Worm (Caenorhabditis elegans): ENCODE measurements around the gene C06C6.8.

Gene C06C6.8

DNA sequence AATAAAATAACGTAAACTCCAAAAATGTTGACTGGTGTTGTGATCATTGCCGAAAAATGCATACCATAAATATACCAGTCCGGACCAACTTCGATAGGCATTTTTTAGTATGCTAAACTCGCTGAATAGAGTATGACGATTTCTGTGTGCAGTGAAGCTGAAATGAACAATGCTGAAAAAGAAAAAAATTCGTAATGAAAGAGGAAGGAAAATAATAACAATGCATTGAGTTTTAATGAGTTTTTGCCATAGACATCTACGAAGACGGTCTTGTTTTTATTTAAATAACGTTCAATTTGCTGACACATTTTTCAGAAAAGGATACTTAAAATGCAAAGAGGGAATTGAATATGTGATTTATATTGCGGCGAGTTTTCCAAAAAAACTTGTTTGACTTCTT lies 29.4 kb upstream of the C06C6.8 start, which contains the start of gene sri-1:
TSS of gene sri-1 (minus strand) at position 101 of the 400 bp plus-strand sequence.
- TF ChIP-seq pes-1 (GFP tag; IDR thresholded peaks at IDR 0.05), result no peak
- no peak for TF ChIP-seq hmg-4 (GFP tag; optimal IDR thresholded peaks at IDR 0.05)

DNA sequence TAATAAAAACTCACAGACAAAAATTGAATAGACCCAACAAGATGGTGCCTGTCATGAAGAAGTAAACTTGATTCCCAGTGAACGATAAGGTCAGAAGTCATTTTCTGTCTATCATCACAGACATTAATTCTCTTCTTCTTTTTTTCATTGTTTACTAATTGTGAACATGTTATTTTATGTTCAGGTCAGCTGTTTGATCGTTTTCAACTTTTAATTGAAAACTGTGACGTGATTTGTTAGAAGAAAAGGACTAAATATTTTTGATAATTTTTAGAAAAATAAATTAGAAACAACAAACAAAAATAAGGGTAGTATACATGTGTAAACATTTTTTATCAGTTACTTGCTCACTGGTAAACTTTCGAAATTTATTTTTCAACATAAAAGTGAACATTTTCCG lies 27.3 kb upstream of the C06C6.8 start, which contains the start of gene F36G9.7:
TSS of gene F36G9.7 (minus strand) at position 101 of the 400 bp plus-strand sequence.
- no peak for TF ChIP-seq sea-1 (GFP tag; conservative IDR thresholded peaks at IDR 0.05)
- no peak for TF ChIP-seq scrt-1 (GFP tag; IDR thresholded peaks at IDR 0.05)
- no peak for TF ChIP-seq aly-1 (tag; optimal IDR thresholded peaks at IDR 0.05)
- TF ChIP-seq hmbx-1 (tag; optimal IDR thresholded peaks at IDR 0.05), result no peak
- TF ChIP-seq F13C5.2 (tag; optimal IDR thresholded peaks at IDR 0.05), result no peak
- TF ChIP-seq hnd-1 (tag; optimal IDR thresholded peaks at IDR 0.05), result no peak
- TF ChIP-seq tbx-37 (GFP tag; conservative IDR thresholded peaks at IDR 0.05), result no peak
- TF ChIP-seq B0310.2 (tag; optimal IDR thresholded peaks at IDR 0.05), result no peak
- TF ChIP-seq flt-1 (GFP tag; IDR thresholded peaks at IDR 0.05), result no peak
- no peak for TF ChIP-seq pes-1 (GFP tag; IDR thresholded peaks at IDR 0.05)
- no peak for TF ChIP-seq ceh-36 (tag; optimal IDR thresholded peaks at IDR 0.05)

DNA sequence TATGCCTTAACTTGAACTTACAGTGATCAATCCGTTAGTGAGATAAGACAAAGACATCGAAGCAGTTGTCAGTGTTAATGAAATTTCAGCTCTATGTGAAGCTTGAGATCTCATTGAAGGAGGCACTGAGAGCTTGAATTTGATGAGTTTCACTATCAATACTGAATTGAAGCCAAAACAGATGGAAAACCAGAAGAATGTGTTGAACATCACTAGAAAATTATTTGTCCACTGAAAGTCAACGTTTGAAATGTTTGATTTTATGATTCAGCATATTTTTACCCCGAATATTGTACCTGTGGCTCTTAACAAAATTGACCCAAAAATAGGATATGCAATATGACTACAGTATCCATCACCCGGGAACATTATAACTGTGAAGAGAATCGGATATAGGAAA lies 26.1 kb upstream of the C06C6.8 start:
- TF ChIP-seq pes-1 (GFP tag; IDR thresholded peaks at IDR 0.05) (no peak), tbx-37 (GFP tag; conservative IDR thresholded peaks at IDR 0.05) (no peak), sea-1 (GFP tag; conservative IDR thresholded peaks at IDR 0.05) (no peak), ceh-13 (GFP tag; optimal IDR thresholded peaks at IDR 0.05) (no peak), ceh-36 (tag; optimal IDR thresholded peaks at IDR 0.05) (no peak), ama-1 (optimal IDR thresholded peaks at IDR 0.05) (no peak), hmg-4 (GFP tag; optimal IDR thresholded peaks at IDR 0.05) (no peak), flt-1 (GFP tag; IDR thresholded peaks at IDR 0.05) (no peak), ets-7 (tag; optimal IDR thresholded peaks at IDR 0.05) (no peak), B0310.2 (tag; optimal IDR thresholded peaks at IDR 0.05) (no peak), hmbx-1 (tag; optimal IDR thresholded peaks at IDR 0.05) (no peak), aly-1 (tag; optimal IDR thresholded peaks at IDR 0.05) (no peak), tbx-11 (GFP tag; IDR thresholded peaks at IDR 0.05) (no peak), tra-4 (tag; optimal IDR thresholded peaks at IDR 0.05) (no peak), F13C5.2 (tag; optimal IDR thresholded peaks at IDR 0.05) (no peak)

DNA sequence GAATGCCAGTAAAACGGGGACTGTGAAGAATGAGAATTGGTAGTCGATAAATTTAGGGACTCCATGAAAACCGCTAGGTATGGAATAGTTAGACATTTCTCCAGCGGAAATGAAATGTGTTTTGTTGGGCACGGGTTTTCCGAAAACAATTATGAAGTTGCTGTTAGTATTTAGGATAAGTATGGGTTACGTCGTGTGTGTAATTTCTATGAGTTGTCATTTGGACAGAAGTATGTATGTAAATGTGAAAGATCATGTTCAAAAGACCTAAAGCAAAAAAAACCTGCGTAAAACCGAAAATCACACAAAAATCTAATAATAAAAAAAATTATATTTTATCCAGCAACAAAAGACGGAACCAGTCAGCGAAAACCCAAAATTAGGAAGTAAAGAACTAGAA lies 24.5 kb upstream of the C06C6.8 start, which contains the start of gene sru-23:
TSS of gene sru-23 (minus strand) at position 101 of the 400 bp plus-strand sequence.
- TF ChIP-seq tbx-11 (GFP tag; IDR thresholded peaks at IDR 0.05), result no peak
- no peak for TF ChIP-seq scrt-1 (GFP tag; IDR thresholded peaks at IDR 0.05)
- TF ChIP-seq hnd-1 (tag; optimal IDR thresholded peaks at IDR 0.05), result no peak
- no peak for TF ChIP-seq tra-4 (tag; optimal IDR thresholded peaks at IDR 0.05)
- TF ChIP-seq ceh-36 (tag; optimal IDR thresholded peaks at IDR 0.05), result no peak
- TF ChIP-seq F13C5.2 (tag; optimal IDR thresholded peaks at IDR 0.05), result no peak
- no peak for TF ChIP-seq tbx-37 (GFP tag; conservative IDR thresholded peaks at IDR 0.05)
- TF ChIP-seq pes-1 (GFP tag; IDR thresholded peaks at IDR 0.05), result no peak
- no peak for TF ChIP-seq hmbx-1 (tag; optimal IDR thresholded peaks at IDR 0.05)
- TF ChIP-seq flt-1 (GFP tag; IDR thresholded peaks at IDR 0.05), result no peak
- no peak for TF ChIP-seq ama-1 (optimal IDR thresholded peaks at IDR 0.05)
- no peak for TF ChIP-seq B0310.2 (tag; optimal IDR thresholded peaks at IDR 0.05)
- no peak for TF ChIP-seq sea-1 (GFP tag; conservative IDR thresholded peaks at IDR 0.05)
- no peak for TF ChIP-seq ets-7 (tag; optimal IDR thresholded peaks at IDR 0.05)
- TF ChIP-seq aly-1 (tag; optimal IDR thresholded peaks at IDR 0.05), result no peak
- no peak for TF ChIP-seq ceh-13 (GFP tag; optimal IDR thresholded peaks at IDR 0.05)
- no peak for TF ChIP-seq hmg-4 (GFP tag; optimal IDR thresholded peaks at IDR 0.05)

ce11 chrV:15974836-15975235 lies 22.1 kb upstream of the C06C6.8 start, which contains the start of gene sru-22:
TSS of gene sru-22 (minus strand) at chrV:15974936.
- TF ChIP-seq ets-7 (tag; optimal IDR thresholded peaks at IDR 0.05) (no peak), hmbx-1 (tag; optimal IDR thresholded peaks at IDR 0.05) (no peak), B0310.2 (tag; optimal IDR thresholded peaks at IDR 0.05) (no peak), tbx-37 (GFP tag; conservative IDR thresholded peaks at IDR 0.05) (no peak), scrt-1 (GFP tag; IDR thresholded peaks at IDR 0.05) (no peak), sea-1 (GFP tag; conservative IDR thresholded peaks at IDR 0.05) (no peak), flt-1 (GFP tag; IDR thresholded peaks at IDR 0.05) (no peak), ceh-13 (GFP tag; optimal IDR thresholded peaks at IDR 0.05) (no peak), ama-1 (optimal IDR thresholded peaks at IDR 0.05) (no peak)

ce11 chrV:15975845-15976244 lies 21.1 kb upstream of the C06C6.8 start, which contains the start of gene clec-232:
TSS of gene clec-232 (plus strand) at chrV:15976145.
- TF ChIP-seq ets-7 (tag; optimal IDR thresholded peaks at IDR 0.05) (no peak), pes-1 (GFP tag; IDR thresholded peaks at IDR 0.05) (no peak), aly-1 (tag; optimal IDR thresholded peaks at IDR 0.05) (no peak), sea-1 (GFP tag; conservative IDR thresholded peaks at IDR 0.05) (no peak), hmg-4 (GFP tag; optimal IDR thresholded peaks at IDR 0.05) (no peak), tra-4 (tag; optimal IDR thresholded peaks at IDR 0.05) (no peak), F13C5.2 (tag; optimal IDR thresholded peaks at IDR 0.05) (no peak), hnd-1 (tag; optimal IDR thresholded peaks at IDR 0.05) (no peak), tbx-37 (GFP tag; conservative IDR thresholded peaks at IDR 0.05) (no peak)

DNA sequence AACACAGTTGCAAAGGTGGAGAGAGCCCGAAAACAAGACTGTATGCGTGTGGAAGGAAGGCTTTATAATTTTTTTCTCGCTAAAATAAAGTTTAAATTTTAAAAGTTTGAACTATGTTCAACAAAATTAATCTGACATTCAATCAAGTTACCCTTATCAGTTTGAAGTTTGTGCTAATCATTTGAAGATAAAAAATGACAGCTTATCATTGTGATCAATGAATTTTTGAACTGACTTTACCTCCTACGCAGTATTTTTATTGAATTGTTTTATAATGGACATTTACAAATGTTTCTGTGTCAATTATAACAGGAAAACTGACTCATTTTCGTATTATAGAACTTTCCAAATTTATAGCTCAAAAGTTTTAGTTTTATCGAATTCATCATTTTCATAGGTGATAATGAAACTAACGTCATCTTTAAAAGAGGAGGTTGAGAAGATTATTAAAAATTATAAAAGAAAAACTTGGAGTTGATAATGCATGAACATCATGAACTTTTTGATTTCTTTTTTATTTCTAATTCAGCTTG lies 18.6 kb upstream of the C06C6.8 start, which contains the start of gene oac-20:
TSS of gene oac-20 (plus strand) at position 483 of the 533 bp plus-strand sequence.
- TF ChIP-seq ama-1 (optimal IDR thresholded peaks at IDR 0.05) (no peak), hnd-1 (tag; optimal IDR thresholded peaks at IDR 0.05) (no peak), ceh-13 (GFP tag; optimal IDR thresholded peaks at IDR 0.05) (no peak), scrt-1 (GFP tag; IDR thresholded peaks at IDR 0.05) (no peak), B0310.2 (tag; optimal IDR thresholded peaks at IDR 0.05) (no peak)
